Worm (Caenorhabditis elegans) whole organism, dauer: ENCODE results near the gene F35G12.5.

ENCODE experiments used
- unc-62 ChIP-seq: sonication (generic microtip); optimal IDR thresholded peaks from 2 replicates; lab custom pipeline; 2017; ENCODE audit warnings: missing biosample characterization, missing genetic modification reagents, missing genetic modification characterization

The F35G12.5 gene

DNA sequence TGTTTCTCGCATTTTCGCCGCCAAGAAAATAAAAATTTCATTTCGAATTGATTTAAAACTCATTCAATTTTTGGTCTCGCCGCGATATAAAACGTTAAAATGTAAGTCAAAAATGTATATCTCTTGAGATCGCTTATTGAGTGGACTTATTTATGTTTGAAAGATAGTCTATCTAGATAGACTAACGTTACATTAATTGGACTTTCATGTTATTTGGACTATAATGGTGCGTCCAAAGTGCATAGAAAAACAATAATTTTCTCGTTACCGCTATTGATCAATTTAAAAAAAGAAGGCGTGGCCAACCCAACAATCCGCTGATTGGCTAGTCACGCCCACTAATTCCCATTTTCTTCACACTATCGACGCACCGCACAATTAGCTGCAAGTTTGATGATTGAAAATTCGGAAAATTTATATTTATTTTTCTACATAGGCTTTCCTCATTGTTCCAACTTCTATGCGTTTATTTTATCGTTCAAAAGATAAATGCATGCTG lies at the start of gene F35G12.5:
TSS of gene F35G12.5 (plus strand) at position 51 of the 499 bp plus-strand sequence.
- no peak for TF ChIP-seq unc-62

- TF ChIP-seq unc-62: no peak
Observed at ce11 chrIII:4540604-4541003, 43.3 kb upstream of the F35G12.5 start, which contains the start of gene ugt-62. TSS of gene ugt-62 (minus strand) at chrIII:4540623.

- TF ChIP-seq unc-62: no peak
Observed at ce11 chrIII:4542362-4542931, 41.5 kb upstream of the F35G12.5 start, which contains the start of the genes mrps-34 and cisd-3.1. TSS of gene mrps-34 (minus strand) at chrIII:4542452. TSS of gene cisd-3.1 (plus strand) at chrIII:4542881.

- TF ChIP-seq unc-62: no peak
Observed at ce11 chrIII:4544959-4545358, 39.0 kb upstream of the F35G12.5 start, which contains the start of gene M88.3. TSS of gene M88.3 (minus strand) at chrIII:4545059.

DNA sequence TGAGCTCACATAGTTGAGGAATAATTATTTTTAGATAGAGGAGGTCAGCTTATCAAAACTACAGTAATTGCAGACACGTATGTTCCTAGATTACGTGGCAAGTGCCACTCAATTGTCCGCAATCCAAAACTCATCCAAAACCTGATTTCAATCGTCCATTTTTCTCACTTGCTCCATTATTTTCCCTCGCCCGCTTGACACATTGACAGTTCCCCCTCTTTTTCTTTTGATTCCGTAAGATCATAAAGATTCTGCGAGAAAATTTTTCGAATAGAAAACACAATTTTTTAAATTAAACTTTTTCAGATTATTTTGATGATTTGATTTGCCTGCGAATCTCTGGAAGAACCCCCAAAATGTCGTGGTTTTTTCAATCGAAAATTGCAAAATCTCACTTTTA lies 35.2 kb upstream of the F35G12.5 start, which contains the start of gene M88.4:
TSS of gene M88.4 (plus strand) at position 301 of the 400 bp plus-strand sequence.
- TF ChIP-seq unc-62: no peak

DNA sequence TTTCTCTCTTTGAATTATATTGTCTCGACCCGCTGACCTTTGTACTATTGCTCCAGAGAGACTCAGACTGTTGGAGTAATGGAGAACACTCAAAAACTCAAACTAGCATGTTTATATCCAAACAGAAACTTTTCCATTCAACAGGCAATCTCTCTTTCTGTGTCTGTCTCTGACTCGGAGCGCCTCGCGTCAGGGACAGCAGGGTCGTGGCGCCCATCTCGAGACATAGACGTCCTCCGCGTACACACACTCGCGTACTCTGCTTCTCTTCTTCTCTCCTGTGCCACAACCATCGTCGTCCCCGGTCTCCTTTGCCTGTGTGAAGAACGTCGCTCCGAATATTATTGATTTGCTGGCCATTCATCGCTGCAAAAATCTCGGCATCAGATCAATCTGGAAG lies 32.0 kb upstream of the F35G12.5 start:
- no peak for TF ChIP-seq unc-62

ce11 chrIII:4552872-4553271 lies 31.0 kb upstream of the F35G12.5 start:
- TF ChIP-seq unc-62: no peak

ce11 chrIII:4553316-4553715 lies 30.6 kb upstream of the F35G12.5 start, which contains the start of gene imph-1:
TSS of gene imph-1 (plus strand) at chrIII:4553616.
- no peak for TF ChIP-seq unc-62

DNA sequence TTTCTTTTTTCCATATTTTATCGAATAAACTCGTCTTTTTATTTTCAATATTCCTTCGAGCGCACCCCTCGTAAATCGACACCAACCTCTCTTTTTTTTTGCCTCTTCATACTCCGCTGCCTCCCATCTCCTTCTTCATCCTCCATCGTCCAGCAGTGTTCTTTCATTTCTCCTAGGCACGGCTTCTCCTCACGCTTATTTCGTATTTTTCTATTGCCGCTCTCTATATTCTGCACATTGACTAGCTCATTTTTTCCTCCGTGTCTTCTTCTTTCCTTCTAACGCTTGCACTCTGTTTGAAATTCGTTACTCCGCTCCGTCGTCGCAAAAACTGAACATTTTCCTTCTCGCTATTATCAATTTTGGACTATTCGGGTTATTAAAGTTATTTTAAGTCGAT lies 28.6 kb upstream of the F35G12.5 start:
- TF ChIP-seq unc-62: no peak

- TF ChIP-seq unc-62: no peak
Observed at ce11 chrIII:4560393-4560890, 23.5 kb upstream of the F35G12.5 start.

DNA sequence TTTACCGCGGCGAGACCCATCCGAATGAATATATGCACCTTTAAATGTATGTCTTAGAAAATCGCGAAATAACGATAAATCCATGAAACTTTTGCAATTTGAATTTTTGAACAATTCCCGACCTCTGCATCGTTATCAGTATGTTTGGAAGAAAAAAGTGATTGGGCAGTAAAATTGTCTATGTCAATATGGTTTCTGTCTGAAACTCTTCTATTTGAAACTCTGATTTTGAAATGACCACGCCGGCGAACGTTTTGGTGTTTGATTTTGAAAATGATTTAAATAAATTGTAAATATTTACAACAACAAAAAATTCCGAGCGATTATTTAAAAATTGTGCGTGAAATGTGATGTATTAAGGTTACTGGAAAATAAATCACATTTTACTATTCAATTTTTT lies 22.6 kb upstream of the F35G12.5 start:
- TF ChIP-seq unc-62: no peak

- no peak for TF ChIP-seq unc-62
Observed at ce11 chrIII:4562070-4562788, 21.7 kb upstream of the F35G12.5 start, which contains the start of gene pan-1. TSS of gene pan-1 (plus strand) at chrIII:4562738.

- TF ChIP-seq unc-62: no peak
Observed at ce11 chrIII:4568030-4568429, 15.9 kb upstream of the F35G12.5 start, which contains the start of gene mlcd-1. TSS of gene mlcd-1 (minus strand) at chrIII:4568130.

ce11 chrIII:4568455-4568854 lies 15.5 kb upstream of the F35G12.5 start, which contains the start of gene idhg-1:
TSS of gene idhg-1 (plus strand) at chrIII:4568797.
- TF ChIP-seq unc-62: no peak

DNA sequence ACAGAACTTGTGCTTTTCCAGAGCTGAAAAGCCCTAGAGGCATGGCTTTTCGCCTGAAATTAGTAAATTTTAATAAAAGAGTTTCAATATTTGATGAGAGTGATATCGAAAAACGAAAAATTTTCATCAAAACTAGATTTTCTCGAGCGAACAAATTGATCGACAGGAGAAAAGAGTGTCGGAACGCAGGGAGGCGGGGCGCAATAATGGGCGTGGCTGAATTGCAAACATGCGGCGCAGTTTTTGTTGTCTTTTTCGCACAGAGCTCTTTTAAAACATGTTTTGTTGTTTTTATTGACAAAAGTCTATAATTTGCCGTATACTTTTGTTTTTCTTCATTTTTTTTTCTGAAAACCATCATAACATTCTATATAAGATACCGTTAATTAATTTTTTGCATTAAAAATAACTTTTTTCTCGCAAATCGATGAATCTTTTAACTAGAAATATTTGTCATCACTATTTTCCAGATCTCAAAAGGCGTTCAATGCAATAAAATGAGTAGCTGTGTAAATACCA lies 5.5 kb upstream of the F35G12.5 start, which contains the start of the genes sel-5 and wdr-48:
TSS of gene sel-5 (minus strand) at position 53 of the 519 bp plus-strand sequence.
TSS of gene wdr-48 (plus strand) at position 469 of the 519 bp plus-strand sequence.
- TF ChIP-seq unc-62: no peak

- TF ChIP-seq unc-62: no peak
Observed at ce11 chrIII:4581495-4581894, 2.4 kb upstream of the F35G12.5 start, which contains the start of gene F35G12.12. TSS of gene F35G12.12 (plus strand) at chrIII:4581795.

DNA sequence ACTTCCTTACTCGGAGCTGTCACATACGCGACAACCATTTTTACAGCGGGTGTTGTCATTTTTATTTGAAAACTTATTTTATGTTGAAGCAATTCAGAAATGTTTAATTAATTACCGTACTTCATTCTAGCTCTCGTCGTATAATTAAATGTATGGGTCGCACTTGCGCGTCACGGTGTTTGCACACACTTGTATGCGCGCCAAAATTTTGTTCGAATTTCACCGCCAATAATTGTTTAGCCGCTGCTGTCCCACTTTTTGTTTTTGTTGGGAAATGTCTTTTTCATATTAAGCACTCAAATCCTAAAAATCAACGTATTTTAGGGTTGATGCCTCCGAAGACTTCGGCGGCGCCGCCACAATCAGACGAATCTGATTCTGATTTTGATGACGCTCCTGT lies 3.3 kb downstream of the F35G12.5 start, which contains the start of the genes F35G12.7 and smc-4:
TSS of gene F35G12.7 (minus strand) at position 154 of the 400 bp plus-strand sequence.
TSS of gene smc-4 (plus strand) at position 325 of the 400 bp plus-strand sequence.
- no peak for TF ChIP-seq unc-62
